Worm (Caenorhabditis elegans) whole organism, L1 larva: ENCODE data around the gene gpx-4.

Experiments
- C16A3.4 ChIP-seq: fragments of 150-350 bp; optimal IDR thresholded peaks from 2 replicates; lab custom pipeline; 2014; ENCODE audit warnings: missing biosample characterization, missing genetic modification characterization
- ceh-88 ChIP-seq: fragments of 200-800 bp; sonication (Bioruptor generic); IDR thresholded peaks from 2 replicates; pipeline ENCODE4 v1.3.6; 2022; ENCODE audit warnings: missing genetic modification characterization, missing compliant biosample characterization
- egl-27 ChIP-seq, 2 experiments: fragments of 150-350 bp in 1 of 2; sonication (generic microtip); optimal IDR thresholded peaks; 3 replicates each; lab custom pipeline; 2017 to 2018; ENCODE audit warnings: missing biosample characterization in 2 of 2, missing genetic modification characterization in 2 of 2, missing genetic modification reagents in 2 of 2
- elt-2 ChIP-seq: sonication (generic microtip); optimal IDR thresholded peaks from 2 replicates; lab custom pipeline; 2016; ENCODE audit warnings: missing genetic modification characterization, mild to moderate bottlenecking, inconsistent platforms, missing compliant biosample characterization, missing genetic modification reagents
- fkh-10 ChIP-seq: sonication (generic microtip); optimal IDR thresholded peaks from 2 replicates; lab custom pipeline; 2017; ENCODE audit warnings: missing biosample characterization, missing genetic modification reagents, missing genetic modification characterization
- fos-1 ChIP-seq: fragments of 150-350 bp; optimal IDR thresholded peaks from 2 replicates; lab custom pipeline; 2014; ENCODE audit warnings: missing biosample characterization, missing genetic modification characterization
- mep-1 ChIP-seq: fragments of 150-350 bp; optimal IDR thresholded peaks from 2 replicates; lab custom pipeline; 2014; ENCODE audit warnings: missing biosample characterization, missing genetic modification characterization
- pqm-1 ChIP-seq: sonication (generic microtip); optimal IDR thresholded peaks from 3 replicates; lab custom pipeline; 2017; ENCODE audit warnings: missing biosample characterization, missing genetic modification characterization
- swsn-7 ChIP-seq: sonication (generic microtip); optimal IDR thresholded peaks from 2 replicates; lab custom pipeline; 2016; ENCODE audit warnings: missing genetic modification characterization, missing compliant biosample characterization
- tbx-2 ChIP-seq: sonication (generic microtip); optimal IDR thresholded peaks from 2 replicates; lab custom pipeline; 2016; ENCODE audit warnings: missing genetic modification characterization, missing compliant biosample characterization
- vab-15 ChIP-seq: sonication (generic microtip); optimal IDR thresholded peaks from 2 replicates; lab custom pipeline; 2017; ENCODE audit warnings: missing genotype, mild to moderate bottlenecking, missing genetic modification characterization, missing compliant biosample characterization
- ztf-11 ChIP-seq, 2 experiments: sonication (generic microtip); optimal IDR thresholded peaks; 2 replicates each; lab custom pipeline; 2016 to 2017; ENCODE audit warnings: missing genetic modification characterization in 2 of 2, missing biosample characterization in 1 of 2, missing compliant biosample characterization in 1 of 2
- ztf-4 ChIP-seq: fragments of 150-350 bp; optimal IDR thresholded peaks from 2 replicates; lab custom pipeline; 2014; ENCODE audit warnings: missing biosample characterization, missing genetic modification characterization

DNA sequence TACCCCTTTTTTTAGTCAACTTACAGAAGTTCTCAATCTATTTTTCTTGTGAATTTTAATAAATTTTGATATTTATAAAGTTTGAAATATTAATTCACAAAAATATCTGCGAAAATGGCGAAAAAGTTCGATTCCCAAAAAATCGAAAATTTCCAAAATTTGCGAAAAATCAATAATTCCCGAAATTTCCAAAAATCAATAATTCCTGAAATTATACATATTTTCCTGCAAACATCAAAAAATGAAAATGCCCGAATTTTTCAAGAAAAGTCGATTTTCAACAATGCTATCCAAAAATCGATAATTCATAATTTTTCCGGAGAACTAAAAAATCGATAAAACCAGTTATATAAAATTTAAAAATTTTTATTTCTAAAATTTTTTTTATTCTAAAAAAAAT lies 24.8 kb downstream of the gpx-4 start:
- TF ChIP-seq ztf-11 (tag; optimal IDR thresholded peaks at IDR 0.05; lab: Kevin White, UChicago): no peak
- TF ChIP-seq fkh-10 (GFP tag; lab: Kevin White, UChicago): no peak
- no peak for TF ChIP-seq vab-15 (tag; lab: Kevin White, UChicago)
- no peak for TF ChIP-seq ceh-88 (GFP tag; lab: Robert Waterston, UW)
- no peak for TF ChIP-seq swsn-7 (tag; lab: Kevin White, UChicago)
- TF ChIP-seq C16A3.4 (tag; lab: Kevin White, UChicago): no peak
- TF ChIP-seq tbx-2 (tag; lab: Kevin White, UChicago): no peak
- no peak for TF ChIP-seq ztf-4 (tag; lab: Kevin White, UChicago)
- no peak for TF ChIP-seq fos-1
- no peak for TF ChIP-seq mep-1 (tag; lab: Kevin White, UChicago)
- no peak for TF ChIP-seq egl-27 (tag; optimal IDR thresholded peaks at IDR 0.05; lab: Kevin White, UChicago)
- no peak for TF ChIP-seq pqm-1 (tag; lab: Kevin White, UChicago)
- TF ChIP-seq elt-2 (tag; lab: Kevin White, UChicago): no peak
